Fruit fly (Drosophila melanogaster) whole organism, embryonic: ENCODE results near the gene Awh.

ENCODE experiments used
- C15 ChIP-seq: fragments of 200-800 bp; sonication (Bioruptor generic); IDR thresholded peaks from 3 replicates; pipeline ENCODE4 v1.3.6; 2022; ENCODE audit warnings: missing biosample characterization, missing genetic modification characterization
- CG1024 ChIP-seq: fragments of 200-800 bp; sonication (Bioruptor generic); IDR thresholded peaks from 2 replicates; pipeline ENCODE4 v1.3.6; 2022; ENCODE audit warnings: missing biosample characterization, missing genetic modification characterization
- CG10274 ChIP-seq: fragments of 200-800 bp; sonication (Bioruptor generic); optimal IDR thresholded peaks from 3 replicates; lab custom pipeline; 2017; ENCODE audit warnings: missing biosample characterization, mild to moderate bottlenecking, missing genetic modification characterization
- CG10959 ChIP-seq: fragments of 200-800 bp; sonication (Bioruptor generic); IDR thresholded peaks from 2 replicates; pipeline ENCODE4 v1.3.6; 2022; ENCODE audit warnings: missing biosample characterization, missing genetic modification characterization
- CG13424 ChIP-seq: fragments of 200-800 bp; sonication (Bioruptor generic); optimal IDR thresholded peaks from 2 replicates; lab custom pipeline; 2019; ENCODE audit warnings: missing biosample characterization, mild to moderate bottlenecking, missing genetic modification characterization, moderate library complexity
- CG17361 ChIP-seq: fragments of 200-800 bp; sonication (Bioruptor generic); IDR thresholded peaks from 3 replicates; pipeline ENCODE4 v1.3.6; 2022; ENCODE audit warnings: missing biosample characterization, missing genetic modification characterization
- CG18476 ChIP-seq: fragments of 200-800 bp; sonication (Bioruptor generic); optimal IDR thresholded peaks from 2 replicates; lab custom pipeline; 2016; ENCODE audit warnings: missing biosample characterization, mild to moderate bottlenecking, missing genetic modification characterization
- CG18764 ChIP-seq: fragments of 200-800 bp; sonication (Bioruptor generic); optimal IDR thresholded peaks from 3 replicates; lab custom pipeline; 2016; ENCODE audit warnings: missing biosample characterization, missing genetic modification characterization
- CG2116 ChIP-seq: fragments of 200-800 bp; sonication (Bioruptor generic); optimal IDR thresholded peaks from 3 replicates; lab custom pipeline; 2018; ENCODE audit warnings: missing biosample characterization, mild to moderate bottlenecking, missing genetic modification characterization
- CG2120 ChIP-seq: fragments of 200-800 bp; sonication (Bioruptor generic); optimal IDR thresholded peaks from 3 replicates; lab custom pipeline; 2016; ENCODE audit warnings: missing biosample characterization, missing genetic modification characterization
- CG2129 ChIP-seq: fragments of 200-800 bp; sonication (Bioruptor generic); IDR thresholded peaks from 2 replicates; pipeline ENCODE4 v1.3.6; 2022; ENCODE audit warnings: missing biosample characterization, missing genetic modification characterization; ENCODE audit not compliant: partially characterized antibody
- CG3407 ChIP-seq: fragments of 200-800 bp; sonication (Bioruptor generic); optimal IDR thresholded peaks from 2 replicates; lab custom pipeline; 2018; ENCODE audit warnings: missing biosample characterization, mild to moderate bottlenecking, missing genetic modification characterization
- CG4854 ChIP-seq: fragments of 200-800 bp; sonication (Bioruptor generic); optimal IDR thresholded peaks from 2 replicates; lab custom pipeline; 2016; ENCODE audit warnings: missing biosample characterization, missing genetic modification characterization, inconsistent platforms
- CG7271 ChIP-seq: fragments of 200-800 bp; sonication (Bioruptor generic); optimal IDR thresholded peaks from 2 replicates; lab custom pipeline; 2018; ENCODE audit warnings: missing biosample characterization, mild to moderate bottlenecking, missing genetic modification characterization, moderate library complexity
- CG8290 ChIP-seq, 3 experiments: fragments of 200-800 bp; sonication (Bioruptor generic); optimal IDR thresholded peaks; 2 replicates each; lab custom pipeline; 2016 to 2019; ENCODE audit warnings: missing biosample characterization in 3 of 3, missing genetic modification characterization in 3 of 3, mild to moderate bottlenecking in 2 of 3, moderate library complexity in 1 of 3
- Dfd ChIP-seq, 2 experiments: fragments of >200 bp; optimal IDR thresholded peaks; 2 replicates each; lab custom pipeline; 2017; ENCODE audit warnings: missing biosample characterization in 2 of 2, missing genetic modification characterization in 2 of 2
- Dll ChIP-seq: fragments of 200-800 bp; sonication (Bioruptor generic); IDR thresholded peaks from 4 replicates; pipeline ENCODE4 v1.3.6; 2022; ENCODE audit warnings: missing biosample characterization, missing genetic modification characterization; ENCODE audit not compliant: partially characterized antibody
- Fer1 ChIP-seq: fragments of 200-800 bp; sonication (Bioruptor generic); optimal IDR thresholded peaks from 2 replicates; lab custom pipeline; 2017; ENCODE audit warnings: missing biosample characterization, mild to moderate bottlenecking, missing genetic modification characterization
- Fer3 ChIP-seq: fragments of 200-800 bp; sonication (Bioruptor generic); optimal IDR thresholded peaks from 2 replicates; lab custom pipeline; 2018; ENCODE audit warnings: missing biosample characterization, mild to moderate bottlenecking, missing genetic modification characterization, moderate library complexity
- Hr3 ChIP-seq: fragments of 200-800 bp; sonication (Bioruptor generic); optimal IDR thresholded peaks from 3 replicates; lab custom pipeline; 2016; ENCODE audit warnings: missing biosample characterization, missing genetic modification characterization
- Hsf ChIP-seq: fragments of 200-800 bp; sonication (Bioruptor generic); optimal IDR thresholded peaks from 3 replicates; lab custom pipeline; 2016; ENCODE audit warnings: missing biosample characterization, missing genetic modification characterization
- Jarid2 ChIP-seq: fragments of 200-800 bp; sonication (Bioruptor generic); optimal IDR thresholded peaks from 3 replicates; lab custom pipeline; 2017; ENCODE audit warnings: mild to moderate bottlenecking, missing biosample characterization, missing genetic modification reagents, missing genetic modification characterization
- NC2α ChIP-seq: fragments of 200-800 bp; sonication (Bioruptor generic); optimal IDR thresholded peaks from 2 replicates; lab custom pipeline; 2016; ENCODE audit warnings: missing biosample characterization, missing genetic modification characterization
- NC2β ChIP-seq: fragments of 200-800 bp; sonication (Bioruptor generic); optimal IDR thresholded peaks from 2 replicates; lab custom pipeline; 2016; ENCODE audit warnings: missing biosample characterization, missing genetic modification characterization
- NK7.1 ChIP-seq: fragments of 200-800 bp; sonication (Bioruptor generic); optimal IDR thresholded peaks from 3 replicates; lab custom pipeline; 2016; ENCODE audit warnings: missing biosample characterization, missing genetic modification characterization
- Taf1 ChIP-seq: fragments of 200-800 bp; sonication (Bioruptor generic); IDR thresholded peaks from 2 replicates; pipeline ENCODE4 v1.3.6; 2022; ENCODE audit warnings: missing biosample characterization, missing genetic modification characterization
- bcd ChIP-seq: fragments of 200-800 bp; sonication (Bioruptor generic); optimal IDR thresholded peaks from 2 replicates; lab custom pipeline; 2017; ENCODE audit warnings: missing biosample characterization, mild to moderate bottlenecking, missing genetic modification characterization
- bsh ChIP-seq, 2 experiments: fragments of 200-800 bp; sonication (Bioruptor generic); optimal IDR thresholded peaks; 2 replicates each; lab custom pipeline; 2017 to 2018; ENCODE audit warnings: mild to moderate bottlenecking in 2 of 2, missing biosample characterization in 2 of 2, missing genetic modification characterization in 2 of 2, moderate library complexity in 1 of 2
- btn ChIP-seq: fragments of 200-800 bp; sonication (Bioruptor generic); optimal IDR thresholded peaks from 2 replicates; lab custom pipeline; 2016; ENCODE audit warnings: missing biosample characterization, missing genetic modification characterization
- chinmo ChIP-seq: fragments of 200-800 bp; sonication (Bioruptor generic); IDR thresholded peaks from 4 replicates; pipeline ENCODE4 v1.3.6; 2022; ENCODE audit warnings: missing biosample characterization, missing genetic modification characterization; ENCODE audit not compliant: partially characterized antibody
- corto ChIP-seq: fragments of 200-800 bp; sonication (Bioruptor generic); optimal IDR thresholded peaks from 2 replicates; lab custom pipeline; 2016; ENCODE audit warnings: missing biosample characterization, mild to moderate bottlenecking, missing genetic modification characterization, moderate library complexity
- da ChIP-seq: fragments of 200-800 bp; sonication (Bioruptor generic); optimal IDR thresholded peaks from 2 replicates; lab custom pipeline; 2016; ENCODE audit warnings: missing biosample characterization, missing genetic modification characterization
- dpn ChIP-seq, 2 experiments: fragments of 200-800 bp; sonication (Bioruptor generic); optimal IDR thresholded peaks; 3 replicates each; lab custom pipeline; 2016; ENCODE audit warnings: missing biosample characterization in 2 of 2, missing genetic modification characterization in 2 of 2
- fd64A ChIP-seq: fragments of 200-800 bp; sonication (Bioruptor generic); optimal IDR thresholded peaks from 3 replicates; lab custom pipeline; 2018; ENCODE audit warnings: missing biosample characterization, mild to moderate bottlenecking, missing genetic modification characterization
- gcm ChIP-seq: fragments of 200-800 bp; sonication (Bioruptor generic); optimal IDR thresholded peaks from 2 replicates; lab custom pipeline; 2019; ENCODE audit warnings: missing biosample characterization, mild to moderate bottlenecking, missing genetic modification characterization, moderate library complexity
- gfzf ChIP-seq: fragments of 200-800 bp; sonication (Bioruptor generic); optimal IDR thresholded peaks from 2 replicates; lab custom pipeline; 2016; ENCODE audit warnings: missing biosample characterization, mild to moderate bottlenecking, missing genetic modification characterization, moderate library complexity
- ham ChIP-seq: fragments of 200-800 bp; sonication (Bioruptor generic); IDR thresholded peaks from 2 replicates; pipeline ENCODE4 v1.3.6; 2022; ENCODE audit warnings: missing biosample characterization, missing genetic modification characterization
- jigr1 ChIP-seq: fragments of 200-800 bp; sonication (Bioruptor generic); IDR thresholded peaks from 3 replicates; pipeline ENCODE4 v1.3.6; 2022; ENCODE audit warnings: missing biosample characterization, missing genetic modification characterization
- kah ChIP-seq: fragments of 200-800 bp; sonication (Bioruptor generic); optimal IDR thresholded peaks from 2 replicates; lab custom pipeline; 2018; ENCODE audit warnings: missing biosample characterization, mild to moderate bottlenecking, missing genetic modification characterization
- lbe ChIP-seq: fragments of 200-800 bp; sonication (Bioruptor generic); optimal IDR thresholded peaks from 2 replicates; lab custom pipeline; 2016; ENCODE audit warnings: missing biosample characterization, mild to moderate bottlenecking, missing genetic modification characterization
- maf-S ChIP-seq: fragments of 200-800 bp; sonication (Bioruptor generic); optimal IDR thresholded peaks from 2 replicates; lab custom pipeline; 2016; ENCODE audit warnings: missing biosample characterization, missing genetic modification characterization
- mirr ChIP-seq: fragments of 200-800 bp; sonication (Bioruptor generic); optimal IDR thresholded peaks from 3 replicates; lab custom pipeline; 2018; ENCODE audit warnings: missing biosample characterization, mild to moderate bottlenecking, missing genetic modification characterization
- nau ChIP-seq: fragments of 200-800 bp; sonication (Bioruptor generic); optimal IDR thresholded peaks from 3 replicates; lab custom pipeline; 2017; ENCODE audit warnings: missing biosample characterization, mild to moderate bottlenecking, missing genetic modification characterization, missing genetic modification reagents
- p53 ChIP-seq: fragments of 200-800 bp; sonication (Bioruptor generic); optimal IDR thresholded peaks from 2 replicates; lab custom pipeline; 2016; ENCODE audit warnings: missing biosample characterization, missing genetic modification characterization
- pfk ChIP-seq: fragments of 200-800 bp; sonication (Bioruptor generic); optimal IDR thresholded peaks from 2 replicates; lab custom pipeline; 2018; ENCODE audit warnings: missing biosample characterization, mild to moderate bottlenecking, missing genetic modification characterization, moderate library complexity
- psq ChIP-seq: fragments of 200-800 bp; sonication (Bioruptor generic); optimal IDR thresholded peaks from 2 replicates; lab custom pipeline; 2017; ENCODE audit warnings: missing biosample characterization, missing genetic modification characterization
- sens ChIP-seq: fragments of 200-800 bp; sonication (Bioruptor generic); peaks from one replicate; lab custom pipeline; 2016; ENCODE audit warnings: missing biosample characterization, missing genetic modification characterization
- slbo ChIP-seq: fragments of 200-800 bp; sonication (Bioruptor generic); IDR thresholded peaks from 2 replicates; pipeline ENCODE4 v1.3.6; 2022; ENCODE audit warnings: missing biosample characterization, missing genetic modification characterization
- sqz ChIP-seq: fragments of 200-800 bp; sonication (Bioruptor generic); optimal IDR thresholded peaks from 3 replicates; lab custom pipeline; 2018; ENCODE audit warnings: missing biosample characterization, mild to moderate bottlenecking, missing genetic modification characterization
- ssp ChIP-seq: fragments of 200-800 bp; sonication (Bioruptor generic); IDR thresholded peaks from 2 replicates; pipeline ENCODE4 v1.3.6; 2022; ENCODE audit warnings: missing biosample characterization, missing genetic modification characterization
- tx ChIP-seq: fragments of 200-800 bp; sonication (Bioruptor generic); optimal IDR thresholded peaks from 2 replicates; lab custom pipeline; 2016; ENCODE audit warnings: missing biosample characterization, missing genetic modification characterization
- wor ChIP-seq: fragments of 200-800 bp; sonication (Bioruptor generic); IDR thresholded peaks from 2 replicates; pipeline ENCODE4 v1.3.6; 2022; ENCODE audit warnings: missing biosample characterization, missing genetic modification characterization

Gene Awh

DNA sequence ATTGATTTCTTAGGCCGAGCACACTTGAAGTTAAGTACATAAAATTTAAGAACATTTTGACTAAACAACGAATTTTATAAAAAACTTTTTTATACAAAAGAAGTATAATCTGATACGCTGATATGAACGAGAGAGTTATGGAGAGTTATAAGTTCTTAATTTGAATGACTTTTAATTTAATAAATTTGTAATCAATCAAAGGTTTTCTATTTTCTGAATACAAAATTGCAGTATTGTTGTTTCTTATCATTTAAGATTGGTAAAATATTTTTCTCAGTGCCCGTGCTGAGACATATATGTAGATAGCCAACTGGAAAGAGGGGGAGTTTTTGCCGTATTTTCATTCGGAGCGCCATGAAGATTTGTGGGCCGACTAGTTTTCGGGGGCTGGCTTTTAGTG lies 27.1 kb downstream of the Awh start (continued):
- TF ChIP-seq Fer3 (tag; lab: Kevin White, UChicago) (no peak), wor (GFP tag; lab: Robert Waterston, UW) (no peak), CG10274 (GFP tag; lab: Kevin White, UChicago) (no peak), NC2α (GFP tag; lab: Kevin White, UChicago) (no peak), mirr (GFP tag; lab: Kevin White, UChicago) (no peak), lbe (GFP tag; lab: Kevin White, UChicago) (no peak), pfk (no peak), bsh (GFP tag; optimal IDR thresholded peaks at IDR 0.05; lab: Kevin White, UChicago) (peak in 1 of 2 experiments; percentile 85), NC2β (GFP tag; lab: Kevin White, UChicago) (no peak), gcm (GFP tag; lab: Kevin White, UChicago) (peak; percentile 19), bcd (GFP tag; lab: Kevin White, UChicago) (peak; percentile 9), maf-S (GFP tag; lab: Kevin White, UChicago) (no peak), NK7.1 (GFP tag; lab: Kevin White, UChicago) (no peak), p53 (GFP tag; lab: Kevin White, UChicago) (no peak), CG2116 (GFP tag; lab: Kevin White, UChicago) (no peak), kah (GFP tag; lab: Kevin White, UChicago) (no peak), corto (GFP tag; lab: Kevin White, UChicago) (no peak), Fer1 (GFP tag; lab: Kevin White, UChicago) (no peak), tx (GFP tag; lab: Kevin White, UChicago) (no peak), CG4854 (no peak), CG13424 (tag; lab: Kevin White, UChicago) (peak; percentile 54), Dll (GFP tag; lab: Robert Waterston, UW) (no peak), CG18764 (GFP tag; lab: Kevin White, UChicago) (no peak), sens (GFP tag; lab: Kevin White, UChicago) (peak; percentile 42), Hsf (GFP tag; lab: Kevin White, UChicago) (peak; percentile 14), btn (GFP tag; lab: Kevin White, UChicago) (no peak), CG2120 (GFP tag; lab: Kevin White, UChicago) (no peak), gfzf (no peak), C15 (no peak), ham (GFP tag; lab: Robert Waterston, UW) (no peak), Taf1 (GFP tag; lab: Robert Waterston, UW) (no peak), dpn (GFP tag; optimal IDR thresholded peaks at IDR 0.05; lab: Kevin White, UChicago) (no peak), jigr1 (no peak), CG17361 (GFP tag; lab: Robert Waterston, UW) (peak; percentile 77), CG2129 (GFP tag; lab: Robert Waterston, UW) (no peak), Jarid2 (GFP tag; lab: Kevin White, UChicago) (no peak), fd64A (GFP tag; lab: Kevin White, UChicago) (no peak), CG18476 (GFP tag; lab: Kevin White, UChicago) (no peak), chinmo (no peak), Dfd (GFP tag; optimal IDR thresholded peaks at IDR 0.05; lab: Kevin White, UChicago) (no peak), slbo (GFP tag; lab: Robert Waterston, UW) (no peak), sqz (GFP tag; lab: Kevin White, UChicago) (no peak), da (no peak), nau (GFP tag; lab: Kevin White, UChicago) (no peak), CG8290 (GFP tag; optimal IDR thresholded peaks at IDR 0.05; lab: Kevin White, UChicago) (no peak), CG8290 (tag; optimal IDR thresholded peaks at IDR 0.05; lab: Kevin White, UChicago) (no peak), CG7271 (no peak), CG10959 (GFP tag; lab: Robert Waterston, UW) (no peak), CG1024 (GFP tag; lab: Robert Waterston, UW) (no peak), CG3407 (GFP tag; lab: Kevin White, UChicago) (peak; percentile 22), ssp (GFP tag; lab: Robert Waterston, UW) (no peak), psq (GFP tag; lab: Kevin White, UChicago) (no peak), Hr3 (GFP tag; lab: Kevin White, UChicago) (no peak)
